Worm (Caenorhabditis elegans): Measurements from ENCODE around the gene pqn-82.

The pqn-82 gene

ce11 chrIII:1848747-1849146 lies at the start of gene pqn-82:
Gene pqn-82, plus strand, starts transcription at chrIII:1849047.
- TF ChIP-seq lin-1 (GFP tag; IDR thresholded peaks at IDR 0.05) (no peak), D1046.2 (GFP tag; IDR thresholded peaks at IDR 0.05) (no peak), nhr-10 (tag; optimal IDR thresholded peaks at IDR 0.05) (no peak), zip-11 (GFP tag; IDR thresholded peaks at IDR 0.05) (no peak), madf-9 (GFP tag; conservative IDR thresholded peaks at IDR 0.05) (no peak)

ce11 chrIII:1799407-1799806 lies 49.4 kb upstream of the pqn-82 start:
- TF ChIP-seq Y75B8A.6 (GFP tag; IDR thresholded peaks at IDR 0.05) (no peak), set-16 (GFP tag; IDR thresholded peaks at IDR 0.05) (peak; percentile 61)

ce11 chrIII:1803000-1803399 lies 45.8 kb upstream of the pqn-82 start:
- TF ChIP-seq dpl-1 (GFP tag; optimal IDR thresholded peaks at IDR 0.05) (no peak), duxl-1 (tag; optimal IDR thresholded peaks at IDR 0.05; ENCODE audit: poor library complexity) (no peak), fkh-10 (GFP tag; optimal IDR thresholded peaks at IDR 0.05) (no peak), zip-11 (GFP tag; IDR thresholded peaks at IDR 0.05) (no peak), rbr-2 (tag; optimal IDR thresholded peaks at IDR 0.05) (no peak), zfp-2 (tag; optimal IDR thresholded peaks at IDR 0.05) (no peak), ama-1 (optimal IDR thresholded peaks at IDR 0.05) (no peak), pha-4 (GFP tag; IDR thresholded peaks at IDR 0.05) (no peak), pha-4 (tag; optimal IDR thresholded peaks at IDR 0.05) (no peak), egl-43 (GFP tag; IDR thresholded peaks at IDR 0.05) (0 out of 2 replicates have a peak, but pooled peaks have one; percentile 16), Y48G9A.11 (GFP tag; IDR thresholded peaks at IDR 0.05) (no peak), madf-9 (GFP tag; conservative IDR thresholded peaks at IDR 0.05) (no peak), lin-29 (GFP tag; IDR thresholded peaks at IDR 0.05) (no peak), F26F4.8 (GFP tag; conservative IDR thresholded peaks at IDR 0.05) (0 out of 2 replicates have a peak, but pooled peaks have one; percentile 9), dmd-9 (GFP tag; IDR thresholded peaks at IDR 0.05) (no peak), dve-1 (tag; optimal IDR thresholded peaks at IDR 0.05; ENCODE audit: insufficient read depth) (no peak), mdt-29 (GFP tag; IDR thresholded peaks at IDR 0.05) (no peak), ZK546.5 (tag; optimal IDR thresholded peaks at IDR 0.05) (no peak), nhr-76 (tag; optimal IDR thresholded peaks at IDR 0.05) (no peak), set-16 (GFP tag; IDR thresholded peaks at IDR 0.05) (peak; percentile 91)

DNA sequence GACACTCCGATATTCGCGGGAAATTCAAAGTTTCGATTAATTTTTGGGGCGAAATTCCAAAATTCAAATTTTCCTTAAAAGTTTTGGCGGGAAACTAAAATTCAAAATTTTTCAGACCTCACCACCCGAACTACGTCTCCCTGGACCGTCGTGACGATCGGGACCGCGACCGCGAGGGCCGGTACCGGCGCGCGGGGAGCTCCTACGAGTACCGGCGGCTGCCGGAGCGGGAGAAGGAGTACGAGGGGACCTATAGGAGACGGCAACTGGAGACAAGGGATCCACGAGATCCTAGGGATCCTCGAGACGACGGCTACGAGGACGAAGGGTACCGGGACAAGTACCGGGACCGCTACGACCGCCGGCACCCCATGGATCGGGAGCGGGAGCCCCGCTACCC lies 44.4 kb upstream of the pqn-82 start:
- TF ChIP-seq lsy-2 (tag; optimal IDR thresholded peaks at IDR 0.05) (no peak), set-16 (GFP tag; IDR thresholded peaks at IDR 0.05) (peak; percentile 93), ceh-20 (GFP tag; IDR thresholded peaks at IDR 0.05) (no peak), aha-1 (tag) (peak; percentile 14)

ce11 chrIII:1805415-1806008 lies 43.3 kb upstream of the pqn-82 start:
- TF ChIP-seq ceh-28 (tag; optimal IDR thresholded peaks at IDR 0.05) (peak; percentile 98), lir-3 (tag; optimal IDR thresholded peaks at IDR 0.05) (no peak)

DNA sequence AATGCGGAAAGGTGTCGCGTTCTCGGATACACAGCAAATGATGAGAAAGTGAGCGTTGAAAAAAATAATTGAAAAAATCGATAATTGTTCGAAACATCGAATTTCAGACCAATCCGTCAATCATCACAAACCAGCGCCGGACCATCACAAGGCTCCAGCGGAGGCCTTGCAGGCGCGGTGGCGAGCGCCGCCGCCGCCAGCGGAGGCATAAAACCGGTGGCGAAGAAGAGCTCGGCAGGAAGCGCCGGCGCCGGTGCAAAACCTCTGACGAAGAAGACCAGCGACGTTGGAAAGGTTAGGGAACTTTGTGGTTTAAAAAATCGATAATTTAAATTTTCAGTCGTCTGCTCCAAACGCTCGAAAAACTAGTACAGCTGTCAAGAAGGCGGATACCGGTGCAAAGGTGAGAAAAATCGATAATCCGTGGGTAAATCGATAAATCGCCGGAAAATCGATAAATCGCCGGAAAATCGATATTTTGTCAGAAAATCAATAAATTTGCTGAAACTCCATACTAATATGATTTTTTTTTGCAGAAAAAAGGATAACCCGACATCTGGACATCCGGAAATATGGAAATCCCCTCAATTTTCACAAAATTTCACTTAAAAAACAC lies 42.6 kb upstream of the pqn-82 start:
- TF ChIP-seq ceh-28 (tag; optimal IDR thresholded peaks at IDR 0.05) (peak; percentile 94), set-16 (GFP tag; IDR thresholded peaks at IDR 0.05) (peak; percentile 97), lim-7 (GFP tag; IDR thresholded peaks at IDR 0.05) (no peak)
